Worm (Caenorhabditis elegans): ENCODE measurements around the gene str-71.

Gene str-71

DNA sequence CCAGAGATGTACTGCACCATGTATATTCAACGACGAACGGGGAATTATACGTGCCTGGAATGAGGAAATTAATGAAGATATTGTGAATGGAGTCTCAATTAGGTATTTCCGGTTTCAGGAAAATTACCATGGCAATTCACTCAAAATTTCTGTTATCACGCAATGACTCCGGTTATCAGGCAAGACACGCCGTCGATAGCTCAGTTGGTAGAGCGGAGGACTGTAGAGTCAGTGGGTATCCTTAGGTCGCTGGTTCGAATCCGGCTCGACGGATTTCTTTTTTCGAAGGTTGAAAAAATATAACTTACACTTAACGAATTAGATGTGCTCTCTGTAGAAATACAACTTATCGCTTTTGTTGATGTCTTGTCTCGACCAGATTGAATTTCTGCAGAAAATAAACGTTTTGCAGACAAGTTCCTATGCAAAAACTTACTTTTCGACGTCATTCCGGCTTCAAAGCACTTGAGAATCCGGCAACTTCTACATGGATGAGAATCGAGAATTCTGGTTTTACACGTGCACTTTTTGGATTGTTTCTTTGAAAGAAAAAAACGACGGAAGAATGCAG, 21.6 kb upstream of the str-71 start (continued):
- TF ChIP-seq F37D6.2 (tag; optimal IDR thresholded peaks at IDR 0.05) (no peak), Y105C5A.15 (GFP tag; IDR thresholded peaks at IDR 0.05) (no peak), ces-1 (GFP tag; optimal IDR thresholded peaks at IDR 0.05) (no peak), nhr-11 (tag; optimal IDR thresholded peaks at IDR 0.05) (no peak), madf-5 (GFP tag; IDR thresholded peaks at IDR 0.05) (no peak), tra-1 (GFP tag; IDR thresholded peaks at IDR 0.05) (0 out of 2 replicates have a peak, but pooled peaks have one; percentile 27), lim-7 (GFP tag; IDR thresholded peaks at IDR 0.05) (peak; percentile 64; the same call in 1 of the 2 replicates), zfp-3 (GFP tag; conservative IDR thresholded peaks at IDR 0.05) (no peak), snpc-4 (tag; optimal IDR thresholded peaks at IDR 0.05) (no peak), zip-2 (tag; optimal IDR thresholded peaks at IDR 0.05) (no peak), arid-1 (GFP tag; conservative IDR thresholded peaks at IDR 0.05) (0 out of 2 replicates have a peak, but pooled peaks have one; percentile 30), nhr-25 (tag; optimal IDR thresholded peaks at IDR 0.05; ENCODE audit: borderline replicate concordance, insufficient read depth) (no peak), aha-1 (tag) (peak; percentile 91), F26F4.8 (GFP tag; conservative IDR thresholded peaks at IDR 0.05) (no peak), unc-62 (GFP tag; optimal IDR thresholded peaks at IDR 0.05 in 1 of 2) (peak in 1 of 2 experiments; percentile 64), unc-62 (tag; optimal IDR thresholded peaks at IDR 0.05) (no peak)

DNA sequence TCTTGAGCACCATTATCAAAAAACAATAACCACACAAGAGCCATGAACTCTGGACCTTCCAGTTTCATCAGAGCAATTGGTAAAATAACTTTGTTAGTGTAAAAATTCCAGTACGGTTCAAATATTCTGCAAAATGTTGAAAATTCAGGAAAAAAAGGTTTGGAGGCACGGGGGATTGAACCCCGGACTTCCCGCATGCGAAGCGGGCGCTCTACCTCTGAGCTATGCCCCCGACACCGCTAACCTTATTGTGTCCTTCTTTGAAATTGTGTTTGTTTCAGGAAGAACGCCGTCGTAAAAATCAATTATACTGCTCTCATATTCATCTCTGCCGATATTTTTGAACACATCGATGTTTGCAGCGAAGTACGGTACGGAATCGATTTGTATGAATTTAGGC, 20.8 kb upstream of the str-71 start:
- TF ChIP-seq lin-39 (tag; optimal IDR thresholded peaks at IDR 0.05) (no peak), nhr-77 (tag; optimal IDR thresholded peaks at IDR 0.05) (no peak), F37D6.2 (tag; optimal IDR thresholded peaks at IDR 0.05) (no peak), hlh-11 (tag; optimal IDR thresholded peaks at IDR 0.05) (peak; percentile 2), ceh-28 (tag; optimal IDR thresholded peaks at IDR 0.05) (no peak), unc-130 (GFP tag; optimal IDR thresholded peaks at IDR 0.05) (peak; percentile 12), lin-13 (GFP tag; optimal IDR thresholded peaks at IDR 0.05) (no peak), lim-7 (GFP tag; IDR thresholded peaks at IDR 0.05) (peak; percentile 68), ZK546.5 (tag; optimal IDR thresholded peaks at IDR 0.05) (no peak), nhr-41 (GFP tag; IDR thresholded peaks at IDR 0.05) (no peak), nhr-11 (tag; optimal IDR thresholded peaks at IDR 0.05) (no peak), daf-16 (GFP tag; optimal IDR thresholded peaks at IDR 0.05) (peak in 1 of 2 experiments; percentile 7), daf-16 (tag; optimal IDR thresholded peaks at IDR 0.05) (peak; percentile 22), zip-2 (tag; optimal IDR thresholded peaks at IDR 0.05) (no peak), ces-1 (GFP tag; optimal IDR thresholded peaks at IDR 0.05) (no peak), unc-62 (GFP tag; optimal IDR thresholded peaks at IDR 0.05 in 1 of 2) (no peak), unc-62 (tag; optimal IDR thresholded peaks at IDR 0.05) (no peak), F10B5.3 (tag; optimal IDR thresholded peaks at IDR 0.05) (no peak), daf-12 (tag; optimal IDR thresholded peaks at IDR 0.05) (no peak), lin-15B (tag; optimal IDR thresholded peaks at IDR 0.05) (no peak), madf-9 (GFP tag; conservative IDR thresholded peaks at IDR 0.05) (no peak), nhr-6 (tag; optimal IDR thresholded peaks at IDR 0.05) (no peak), Y75B8A.6 (GFP tag; IDR thresholded peaks at IDR 0.05) (peak; percentile 40; the same call in 1 of the 2 replicates), mes-2 (tag; optimal IDR thresholded peaks at IDR 0.05; ENCODE audit: poor library complexity, severe bottlenecking) (peak; percentile 49), nhr-111 (GFP tag; optimal IDR thresholded peaks at IDR 0.05) (no peak), lin-38 (GFP tag; IDR thresholded peaks at IDR 0.05) (no peak), ceh-44 (GFP tag; IDR thresholded peaks at IDR 0.05) (no peak), Y105C5A.15 (GFP tag; IDR thresholded peaks at IDR 0.05) (no peak), set-16 (GFP tag; IDR thresholded peaks at IDR 0.05) (no peak), snpc-1.2 (GFP tag; IDR thresholded peaks at IDR 0.05) (0 out of 2 replicates have a peak, but pooled peaks have one; percentile 51), zag-1 (tag; optimal IDR thresholded peaks at IDR 0.05) (no peak), vab-7 (GFP tag; IDR thresholded peaks at IDR 0.05) (0 out of 2 replicates have a peak, but pooled peaks have one; percentile 28), sdz-12 (GFP tag; optimal IDR thresholded peaks at IDR 0.05) (no peak), nhr-48 (tag; optimal IDR thresholded peaks at IDR 0.05) (no peak), mdt-29 (GFP tag; IDR thresholded peaks at IDR 0.05) (no peak), ceh-62 (tag; optimal IDR thresholded peaks at IDR 0.05) (no peak), lin-1 (GFP tag; IDR thresholded peaks at IDR 0.05) (0 out of 2 replicates have a peak, but pooled peaks have one; percentile 32), madf-5 (GFP tag; IDR thresholded peaks at IDR 0.05) (peak in 1 of 2 experiments; percentile 32; a peak in 1 of 4 replicates), daf-8 (GFP tag; IDR thresholded peaks at IDR 0.05) (no peak), egl-43 (GFP tag; IDR thresholded peaks at IDR 0.05) (peak; percentile 83), fkh-10 (GFP tag; optimal IDR thresholded peaks at IDR 0.05) (no peak)
